Fruit fly (Drosophila melanogaster): ENCODE results near the gene Gas41.
A peak's percentile ranks its signal among the peaks of the same experiment; 100 is the strongest.

Gene Gas41

dm6 chr2L:6922091-6922753 is 27.8 kb downstream of the Gas41 start (continued):
- TF ChIP-seq dati (GFP tag; IDR thresholded peaks at IDR 0.05) = no peak
- TF ChIP-seq trh (GFP tag; optimal IDR thresholded peaks at IDR 0.05) = peak; percentile 27
- no peak for TF ChIP-seq CG11504 (tag; optimal IDR thresholded peaks at IDR 0.05)
- TF ChIP-seq hb (GFP tag; IDR thresholded peaks at IDR 0.05; ENCODE audit: partially characterized antibody) = no peak
- peak; percentile 52 for TF ChIP-seq CG12155 (GFP tag; optimal IDR thresholded peaks at IDR 0.05)
- peak; percentile 74 for TF ChIP-seq CG4424 (GFP tag; optimal IDR thresholded peaks at IDR 0.05)
- no peak for TF ChIP-seq CG4328 (GFP tag; optimal IDR thresholded peaks at IDR 0.05)
- peak; percentile 75; the same call in 2 of the 3 replicates for TF ChIP-seq row (GFP tag; IDR thresholded peaks at IDR 0.05)
- TF ChIP-seq HHEX (GFP tag; optimal IDR thresholded peaks at IDR 0.05) = peak; percentile 65
- TF ChIP-seq CG4707 (GFP tag; optimal IDR thresholded peaks at IDR 0.05) = no peak
- peak; percentile 24; the same call in 1 of the 2 replicates for TF ChIP-seq CG7372 (GFP tag; IDR thresholded peaks at IDR 0.05)
- TF ChIP-seq CG3847 (GFP tag; IDR thresholded peaks at IDR 0.05) = no peak
- TF ChIP-seq CG11085 (GFP tag; IDR thresholded peaks at IDR 0.05) = no peak
- TF ChIP-seq CG12942 (GFP tag; optimal IDR thresholded peaks at IDR 0.05) = peak; percentile 27
- no peak for TF ChIP-seq Dfd (GFP tag; optimal IDR thresholded peaks at IDR 0.05)
- no peak for TF ChIP-seq NFAT (GFP tag; IDR thresholded peaks at IDR 0.05)
- no peak; the same call in 1 of the 2 replicates for TF ChIP-seq Rfx (GFP tag; IDR thresholded peaks at IDR 0.05)
- TF ChIP-seq CG11723 (GFP tag; optimal IDR thresholded peaks at IDR 0.05) = no peak
- TF ChIP-seq CG3281 (GFP tag; optimal IDR thresholded peaks at IDR 0.05) = peak; percentile 56
- TF ChIP-seq CG12391 (tag; optimal IDR thresholded peaks at IDR 0.05) = peak; percentile 79
- no peak for TF ChIP-seq CG2129 (GFP tag; IDR thresholded peaks at IDR 0.05; ENCODE audit: partially characterized antibody)
- TF ChIP-seq CG4854 (GFP tag; optimal IDR thresholded peaks at IDR 0.05) = peak; percentile 37
- peak; percentile 74 for TF ChIP-seq CG8388 (GFP tag; optimal IDR thresholded peaks at IDR 0.05)
- TF ChIP-seq CG15696 (tag; optimal IDR thresholded peaks at IDR 0.05) = peak; percentile 38
- TF ChIP-seq CG15601 (tag; optimal IDR thresholded peaks at IDR 0.05) = peak; percentile 59
- peak; percentile 5 for TF ChIP-seq kay (GFP tag; optimal IDR thresholded peaks at IDR 0.05)
- TF ChIP-seq Side (GFP tag; optimal IDR thresholded peaks at IDR 0.05) = peak; percentile 73
- TF ChIP-seq Poxn (GFP tag; IDR thresholded peaks at IDR 0.05) = no peak
- peak; percentile 69 for TF ChIP-seq CG10267 (tag; optimal IDR thresholded peaks at IDR 0.05)
- no peak for TF ChIP-seq CG6791 (GFP tag; IDR thresholded peaks at IDR 0.05; ENCODE audit: partially characterized antibody)
- TF ChIP-seq CG3065 (GFP tag; optimal IDR thresholded peaks at IDR 0.05) = no peak
- TF ChIP-seq nerfin-1 (tag; optimal IDR thresholded peaks at IDR 0.05) = peak; percentile 74
- peak; percentile 34 for TF ChIP-seq CG16815 (GFP tag; optimal IDR thresholded peaks at IDR 0.05)
- TF ChIP-seq unc-4 (GFP tag; IDR thresholded peaks at IDR 0.05; ENCODE audit: partially characterized antibody) = no peak
- no peak for TF ChIP-seq CG7839 (tag; optimal IDR thresholded peaks at IDR 0.05)
- no peak for TF ChIP-seq Nf-YC (tag; optimal IDR thresholded peaks at IDR 0.05)
- TF ChIP-seq Hey (tag; optimal IDR thresholded peaks at IDR 0.05) = no peak
- peak; percentile 61 for TF ChIP-seq zfh2 (GFP tag; optimal IDR thresholded peaks at IDR 0.05)
- no peak; the same call in 1 of the 2 replicates for TF ChIP-seq al (GFP tag; IDR thresholded peaks at IDR 0.05)
- no peak for TF ChIP-seq CG15269 (tag; optimal IDR thresholded peaks at IDR 0.05)
- peak; percentile 84; the same call in 1 of the 2 replicates for TF ChIP-seq CG14014 (GFP tag; IDR thresholded peaks at IDR 0.05)
- no peak for TF ChIP-seq croc (GFP tag; conservative IDR thresholded peaks at IDR 0.05)
- peak; percentile 74; the same call in 2 of the 3 replicates for TF ChIP-seq Dbx (GFP tag; IDR thresholded peaks at IDR 0.05)
- no peak for TF ChIP-seq ash1 (GFP tag; optimal IDR thresholded peaks at IDR 0.05)
- no peak for TF ChIP-seq Oli (tag; optimal IDR thresholded peaks at IDR 0.05)
- TF ChIP-seq otp (GFP tag; IDR thresholded peaks at IDR 0.05) = no peak; the same call in 2 of the 3 replicates
- TF ChIP-seq Neu2 (GFP tag; optimal IDR thresholded peaks at IDR 0.05; ENCODE audit: borderline replicate concordance) = peak; percentile 80
- TF ChIP-seq yki (optimal IDR thresholded peaks at IDR 0.05) = no peak
- TF ChIP-seq CG9797 (GFP tag; optimal IDR thresholded peaks at IDR 0.05) = no peak
- no peak for TF ChIP-seq Hmr (GFP tag; optimal IDR thresholded peaks at IDR 0.05)

Data from whole organism, embryonic.